Fruit fly (Drosophila melanogaster): ENCODE data around the gene CIAPIN1.

CIAPIN1 gene

dm6 chr2L:15057225-15058117, 18.8 kb upstream of the CIAPIN1 start, which contains the start of gene ck (continued):
- TF ChIP-seq tup (GFP tag; optimal IDR thresholded peaks at IDR 0.05), result no peak
- TF ChIP-seq CG7786 (GFP tag; optimal IDR thresholded peaks at IDR 0.05), result no peak
- no peak for TF ChIP-seq caup (GFP tag; optimal IDR thresholded peaks at IDR 0.05; ENCODE audit: severe bottlenecking)
- TF ChIP-seq her (GFP tag; optimal IDR thresholded peaks at IDR 0.05), result no peak
- no peak for TF ChIP-seq sisA (GFP tag; IDR thresholded peaks at IDR 0.05)
- no peak for TF ChIP-seq CG4424 (GFP tag; optimal IDR thresholded peaks at IDR 0.05)
- TF ChIP-seq schlank (tag; optimal IDR thresholded peaks at IDR 0.05), result no peak
- no peak for TF ChIP-seq ken (GFP tag; IDR thresholded peaks at IDR 0.05)
- TF ChIP-seq Optix (GFP tag; IDR thresholded peaks at IDR 0.05), result no peak
- no peak for TF ChIP-seq Sry-β (GFP tag; optimal IDR thresholded peaks at IDR 0.05)
- no peak for TF ChIP-seq Hand (GFP tag; optimal IDR thresholded peaks at IDR 0.05)
- TF ChIP-seq Camta (GFP tag; optimal IDR thresholded peaks at IDR 0.05), result no peak
- 0 out of 2 replicates have a peak, but pooled peaks have one; percentile 7 for TF ChIP-seq Rfx (GFP tag; IDR thresholded peaks at IDR 0.05)
- TF ChIP-seq Doc3 (GFP tag; IDR thresholded peaks at IDR 0.05; ENCODE audit: partially characterized antibody), result no peak
- 0 out of 2 replicates have a peak, but pooled peaks have one; percentile 20 for TF ChIP-seq CG2129 (GFP tag; IDR thresholded peaks at IDR 0.05; ENCODE audit: partially characterized antibody)
- peak; percentile 88 for TF ChIP-seq bbx (GFP tag; IDR thresholded peaks at IDR 0.05; ENCODE audit: partially characterized antibody)
- no peak for TF ChIP-seq CG17802 (tag; optimal IDR thresholded peaks at IDR 0.05)
- TF ChIP-seq CG2116 (GFP tag; optimal IDR thresholded peaks at IDR 0.05), result peak; percentile 77
- TF ChIP-seq CG30403 (GFP tag; optimal IDR thresholded peaks at IDR 0.05), result no peak
- TF ChIP-seq CG14965 (GFP tag; optimal IDR thresholded peaks at IDR 0.05; ENCODE audit: borderline replicate concordance), result no peak
- no peak for TF ChIP-seq gce (GFP tag; IDR thresholded peaks at IDR 0.05)
- TF ChIP-seq hb (GFP tag; IDR thresholded peaks at IDR 0.05; ENCODE audit: partially characterized antibody), result peak; percentile 78
- no peak for TF ChIP-seq bab2 (GFP tag; optimal IDR thresholded peaks at IDR 0.05)
- peak; percentile 77 for TF ChIP-seq CG31365 (tag; optimal IDR thresholded peaks at IDR 0.05)
- TF ChIP-seq jing (GFP tag; optimal IDR thresholded peaks at IDR 0.05), result no peak
- no peak for TF ChIP-seq CG1647 (GFP tag; optimal IDR thresholded peaks at IDR 0.05)
- TF ChIP-seq Hsf (GFP tag; optimal IDR thresholded peaks at IDR 0.05), result no peak
- no peak for TF ChIP-seq Fer3 (tag; optimal IDR thresholded peaks at IDR 0.05)
- no peak for TF ChIP-seq crp (GFP tag; optimal IDR thresholded peaks at IDR 0.05)
- TF ChIP-seq crc (GFP tag; optimal IDR thresholded peaks at IDR 0.05), result no peak
- TF ChIP-seq unpg (GFP tag; optimal IDR thresholded peaks at IDR 0.05), result no peak
- TF ChIP-seq Usf (GFP tag; optimal IDR thresholded peaks at IDR 0.05), result no peak
- TF ChIP-seq odd (GFP tag; optimal IDR thresholded peaks at IDR 0.05), result no peak
- no peak for TF ChIP-seq CG15073 (GFP tag; optimal IDR thresholded peaks at IDR 0.05)
- peak; percentile 66 for TF ChIP-seq zen (tag; optimal IDR thresholded peaks at IDR 0.05)
- TF ChIP-seq wek (GFP tag; optimal IDR thresholded peaks at IDR 0.05), result no peak
- TF ChIP-seq gem (tag; optimal IDR thresholded peaks at IDR 0.05), result no peak
- no peak for TF ChIP-seq cad (GFP tag; optimal IDR thresholded peaks at IDR 0.05)
- peak; percentile 73; the same call in 2 of the 4 replicates for TF ChIP-seq Dll (GFP tag; IDR thresholded peaks at IDR 0.05; ENCODE audit: partially characterized antibody)
- no peak for TF ChIP-seq psq (GFP tag; optimal IDR thresholded peaks at IDR 0.05)
- no peak; the same call in 1 of the 2 replicates for TF ChIP-seq chm (GFP tag; IDR thresholded peaks at IDR 0.05)
- peak; percentile 96 for TF ChIP-seq CG9797 (GFP tag; optimal IDR thresholded peaks at IDR 0.05)
- no peak for TF ChIP-seq da (GFP tag; optimal IDR thresholded peaks at IDR 0.05)
- TF ChIP-seq CG10565 (GFP tag; optimal IDR thresholded peaks at IDR 0.05), result no peak
- TF ChIP-seq br (optimal IDR thresholded peaks at IDR 0.05), result no peak
- no peak for TF ChIP-seq Eip74EF (GFP tag; optimal IDR thresholded peaks at IDR 0.05)
- TF ChIP-seq nerfin-1 (tag; optimal IDR thresholded peaks at IDR 0.05), result no peak
- TF ChIP-seq ab (GFP tag; optimal IDR thresholded peaks at IDR 0.05), result no peak
